Fruit fly (Drosophila melanogaster): ENCODE measurements around the gene CIA30.

CIA30 gene

DNA sequence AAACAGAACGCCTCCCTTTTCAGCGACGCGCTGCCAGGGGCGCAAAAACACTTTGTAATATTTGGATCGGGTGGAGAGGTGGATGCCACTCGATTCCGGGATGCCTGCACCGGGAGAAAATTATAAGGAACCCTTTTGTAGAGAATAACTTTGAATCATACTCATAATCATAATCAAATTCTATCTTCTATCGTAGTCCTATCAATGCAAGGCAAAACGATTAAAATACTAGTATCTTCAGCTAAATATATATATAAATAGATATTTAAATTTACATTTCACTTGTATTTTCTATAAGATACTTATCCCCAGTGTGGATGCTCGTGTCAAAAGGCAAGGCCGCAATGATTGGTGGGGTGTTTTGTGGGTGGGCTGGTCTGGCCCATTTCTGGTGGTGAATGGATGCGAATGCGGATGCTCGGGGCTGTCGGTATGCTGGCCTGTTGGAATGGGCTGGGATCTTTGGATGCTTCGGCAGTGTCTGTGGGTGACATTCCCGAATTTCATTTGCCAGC lies 30.9 kb upstream of the CIA30 start:
- TF ChIP-seq toe (GFP tag; optimal IDR thresholded peaks at IDR 0.05), result no peak
- TF ChIP-seq CG5204 (GFP tag; optimal IDR thresholded peaks at IDR 0.05), result no peak
- TF ChIP-seq Hr96 (GFP tag; optimal IDR thresholded peaks at IDR 0.05), result no peak
- no peak for TF ChIP-seq Mnt (GFP tag; optimal IDR thresholded peaks at IDR 0.05)

- TF ChIP-seq cnc (optimal IDR thresholded peaks at IDR 0.05), result no peak
- TF ChIP-seq CG5204 (GFP tag; optimal IDR thresholded peaks at IDR 0.05), result no peak
These were observed 29.5 kb upstream of the CIA30 start for dm6 chr3R:29707258-29707657.

dm6 chr3R:29708322-29708721 lies 28.4 kb upstream of the CIA30 start:
- TF ChIP-seq Hr96 (GFP tag; optimal IDR thresholded peaks at IDR 0.05), result no peak
- no peak for TF ChIP-seq Mnt (GFP tag; optimal IDR thresholded peaks at IDR 0.05)
- no peak for TF ChIP-seq CG7045 (GFP tag; optimal IDR thresholded peaks at IDR 0.05)
- no peak for TF ChIP-seq Crg-1 (GFP tag; optimal IDR thresholded peaks at IDR 0.05)
- no peak for TF ChIP-seq pad (GFP tag; optimal IDR thresholded peaks at IDR 0.05)
- TF ChIP-seq CG5204 (GFP tag; optimal IDR thresholded peaks at IDR 0.05), result no peak
- no peak for TF ChIP-seq kay (GFP tag; ENCODE audit: borderline replicate concordance)
- no peak for TF ChIP-seq CG11617 (GFP tag; optimal IDR thresholded peaks at IDR 0.05)
- no peak for TF ChIP-seq ovo (GFP tag; optimal IDR thresholded peaks at IDR 0.05)
- no peak for TF ChIP-seq cic (GFP tag; optimal IDR thresholded peaks at IDR 0.05)

- TF ChIP-seq CG14711 (tag; optimal IDR thresholded peaks at IDR 0.05) (no peak), pad (GFP tag; optimal IDR thresholded peaks at IDR 0.05) (no peak), CG33017 (tag; optimal IDR thresholded peaks at IDR 0.05) (no peak), Crg-1 (GFP tag; optimal IDR thresholded peaks at IDR 0.05) (no peak), CG1620 (GFP tag; optimal IDR thresholded peaks at IDR 0.05) (no peak), cic (GFP tag; optimal IDR thresholded peaks at IDR 0.05) (no peak), kay (GFP tag; ENCODE audit: borderline replicate concordance) (no peak), CG5204 (GFP tag; optimal IDR thresholded peaks at IDR 0.05) (no peak), Mnt (GFP tag; optimal IDR thresholded peaks at IDR 0.05) (no peak), CG7045 (GFP tag; optimal IDR thresholded peaks at IDR 0.05) (no peak), bab1 (GFP tag; optimal IDR thresholded peaks at IDR 0.05) (no peak), CG7101 (tag; optimal IDR thresholded peaks at IDR 0.05) (no peak), Hr96 (GFP tag; optimal IDR thresholded peaks at IDR 0.05) (no peak), tj (GFP tag; optimal IDR thresholded peaks at IDR 0.05) (no peak), toe (GFP tag; optimal IDR thresholded peaks at IDR 0.05) (no peak), CG12768 (GFP tag; optimal IDR thresholded peaks at IDR 0.05) (no peak), cnc (optimal IDR thresholded peaks at IDR 0.05) (no peak)
These were observed 25.3 kb upstream of the CIA30 start for dm6 chr3R:29711434-29711833.

- TF ChIP-seq CG7101 (tag; optimal IDR thresholded peaks at IDR 0.05), result no peak
- TF ChIP-seq CG33017 (tag; optimal IDR thresholded peaks at IDR 0.05), result no peak
- no peak for TF ChIP-seq toe (GFP tag; optimal IDR thresholded peaks at IDR 0.05)
- no peak for TF ChIP-seq CG5204 (GFP tag; optimal IDR thresholded peaks at IDR 0.05)
- no peak for TF ChIP-seq pad (GFP tag; optimal IDR thresholded peaks at IDR 0.05)
- TF ChIP-seq CG7045 (GFP tag; optimal IDR thresholded peaks at IDR 0.05), result no peak
- no peak for TF ChIP-seq tj (GFP tag; optimal IDR thresholded peaks at IDR 0.05)
- TF ChIP-seq Hr96 (GFP tag; optimal IDR thresholded peaks at IDR 0.05), result no peak
- no peak for TF ChIP-seq CG12768 (GFP tag; optimal IDR thresholded peaks at IDR 0.05)
- no peak for TF ChIP-seq cic (GFP tag; optimal IDR thresholded peaks at IDR 0.05)
- no peak for TF ChIP-seq CG14711 (tag; optimal IDR thresholded peaks at IDR 0.05)
- TF ChIP-seq kay (GFP tag; ENCODE audit: borderline replicate concordance), result no peak
- no peak for TF ChIP-seq cnc (optimal IDR thresholded peaks at IDR 0.05)
- TF ChIP-seq CG11617 (GFP tag; optimal IDR thresholded peaks at IDR 0.05), result no peak
- TF ChIP-seq ovo (GFP tag; optimal IDR thresholded peaks at IDR 0.05), result no peak
- no peak for TF ChIP-seq Crg-1 (GFP tag; optimal IDR thresholded peaks at IDR 0.05)
- no peak for TF ChIP-seq bab1 (GFP tag; optimal IDR thresholded peaks at IDR 0.05)
- TF ChIP-seq Mnt (GFP tag; optimal IDR thresholded peaks at IDR 0.05), result no peak
- TF ChIP-seq Clk (GFP tag; optimal IDR thresholded peaks at IDR 0.05), result no peak
These were observed 22.5 kb upstream of the CIA30 start, which contains the start of gene Obp99d for dm6 chr3R:29714314-29714713. Gene Obp99d, plus strand, starts transcription at chr3R:29714505.

DNA sequence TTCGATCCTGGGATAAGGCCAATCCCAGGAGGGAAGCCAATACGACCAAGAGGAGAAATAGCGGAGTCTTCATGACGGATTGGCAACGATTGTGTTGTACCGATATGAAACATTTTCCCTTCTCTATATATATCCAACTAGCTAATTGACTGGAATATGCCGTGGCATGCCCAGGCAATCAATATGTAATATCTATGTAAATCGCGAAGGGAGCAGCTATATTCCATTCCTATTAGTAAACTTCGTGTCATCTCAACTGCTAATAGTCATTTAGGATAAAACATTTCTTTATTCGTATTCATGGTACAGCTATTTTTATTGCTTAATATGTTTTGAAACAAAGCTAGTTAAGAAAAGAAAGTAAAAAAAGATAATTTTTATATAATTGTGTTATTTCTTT lies 21.5 kb upstream of the CIA30 start, which contains the start of gene Dup99B:
Dup99B (minus strand) TSS at position 101 of the 400 bp plus-strand sequence.
- TF ChIP-seq kay (GFP tag; ENCODE audit: borderline replicate concordance) (no peak), bab1 (GFP tag; optimal IDR thresholded peaks at IDR 0.05) (no peak), CG1620 (GFP tag; optimal IDR thresholded peaks at IDR 0.05) (no peak), CG33017 (tag; optimal IDR thresholded peaks at IDR 0.05) (no peak), CG14711 (tag; optimal IDR thresholded peaks at IDR 0.05) (no peak)

dm6 chr3R:29716043-29716781 lies 20.6 kb upstream of the CIA30 start:
- TF ChIP-seq CG11617 (GFP tag; optimal IDR thresholded peaks at IDR 0.05) (no peak), pad (GFP tag; optimal IDR thresholded peaks at IDR 0.05) (no peak), Hr96 (GFP tag; optimal IDR thresholded peaks at IDR 0.05) (no peak), ovo (GFP tag; optimal IDR thresholded peaks at IDR 0.05) (no peak), cnc (optimal IDR thresholded peaks at IDR 0.05) (no peak), CG12768 (GFP tag; optimal IDR thresholded peaks at IDR 0.05) (no peak), CG14711 (tag; optimal IDR thresholded peaks at IDR 0.05) (no peak), tj (GFP tag; optimal IDR thresholded peaks at IDR 0.05) (no peak), Clk (GFP tag; optimal IDR thresholded peaks at IDR 0.05) (no peak), CG5204 (GFP tag; optimal IDR thresholded peaks at IDR 0.05) (no peak), kay (GFP tag; ENCODE audit: borderline replicate concordance) (no peak), toe (GFP tag; optimal IDR thresholded peaks at IDR 0.05) (no peak), Mnt (GFP tag; optimal IDR thresholded peaks at IDR 0.05) (no peak), CG7101 (tag; optimal IDR thresholded peaks at IDR 0.05) (no peak), CG1620 (GFP tag; optimal IDR thresholded peaks at IDR 0.05) (no peak), bab1 (GFP tag; optimal IDR thresholded peaks at IDR 0.05) (no peak)
